Worm (Caenorhabditis elegans): ENCODE measurements around the gene F26F2.11.

ce11 chrV:20606617-20607016 lies 11.1 kb upstream of the F26F2.11 start, which contains the start of gene F46B3.23:
- TF ChIP-seq zag-1 (tag; optimal IDR thresholded peaks at IDR 0.05) (no peak), lin-39 (tag; optimal IDR thresholded peaks at IDR 0.05) (no peak), nhr-12 (tag; optimal IDR thresholded peaks at IDR 0.05) (no peak), ama-1 (optimal IDR thresholded peaks at IDR 0.05) (no peak), snpc-4 (tag; optimal IDR thresholded peaks at IDR 0.05) (no peak), crh-2 (tag; optimal IDR thresholded peaks at IDR 0.05) (no peak), lin-13 (GFP tag; optimal IDR thresholded peaks at IDR 0.05) (no peak), lsy-2 (tag; optimal IDR thresholded peaks at IDR 0.05) (no peak), skn-1 (tag; optimal IDR thresholded peaks at IDR 0.05) (no peak)

Data from whole organism, L2 larva.